Fruit fly (Drosophila melanogaster): ENCODE data around the gene CG2082.

CG2082 gene

dm6 chr3R:5789025-5789953, 8.4 kb upstream of the CG2082 start, which contains the start of the genes Hat1 and Rpn5 (continued):
- peak; percentile 31 for TF ChIP-seq B-H2 (GFP tag; optimal IDR thresholded peaks at IDR 0.05)
- peak; percentile 83 for TF ChIP-seq HmgZ (tag; optimal IDR thresholded peaks at IDR 0.05)
- peak; percentile 85 for TF ChIP-seq CG4820 (GFP tag; optimal IDR thresholded peaks at IDR 0.05)
- peak; percentile 81 for TF ChIP-seq Hmr (GFP tag; optimal IDR thresholded peaks at IDR 0.05)
- peak; percentile 11 to 60 for TF ChIP-seq bsh (GFP tag; optimal IDR thresholded peaks at IDR 0.05)
- TF ChIP-seq vvl (GFP tag; IDR thresholded peaks at IDR 0.05): peak; percentile 59; the same call in 1 of the 2 replicates
- peak; percentile 88 for TF ChIP-seq CG1647 (GFP tag; optimal IDR thresholded peaks at IDR 0.05)
- peak; percentile 74 for TF ChIP-seq Six4 (GFP tag; optimal IDR thresholded peaks at IDR 0.05)
- no peak; the same call in 2 of the 3 replicates for TF ChIP-seq CG14050 (GFP tag; IDR thresholded peaks at IDR 0.05)
- peak; percentile 53; the same call in 1 of the 3 replicates for TF ChIP-seq CG11560 (tag; IDR thresholded peaks at IDR 0.05)
- TF ChIP-seq ERR (GFP tag; optimal IDR thresholded peaks at IDR 0.05): peak; percentile 78
- no peak for TF ChIP-seq CG8478 (optimal IDR thresholded peaks at IDR 0.05)
- peak; percentile 48 for TF ChIP-seq CG10431 (GFP tag; optimal IDR thresholded peaks at IDR 0.05)
- peak; percentile 50 for TF ChIP-seq btn (GFP tag; optimal IDR thresholded peaks at IDR 0.05)
- TF ChIP-seq CG16815 (GFP tag; optimal IDR thresholded peaks at IDR 0.05): peak; percentile 85
- TF ChIP-seq CG31441 (GFP tag; IDR thresholded peaks at IDR 0.05): peak; percentile 81; the same call in 1 of the 2 replicates
- peak; percentile 78 for TF ChIP-seq sisA (GFP tag; IDR thresholded peaks at IDR 0.05)
- peak; percentile 78 for TF ChIP-seq CG10654 (GFP tag; optimal IDR thresholded peaks at IDR 0.05)
- TF ChIP-seq prd (optimal IDR thresholded peaks at IDR 0.05): no peak
- peak; percentile 79; the same call in 2 of the 3 replicates for TF ChIP-seq prd (GFP tag; IDR thresholded peaks at IDR 0.05)
- peak; percentile 41 for TF ChIP-seq CG15479 (GFP tag; optimal IDR thresholded peaks at IDR 0.05)
- TF ChIP-seq CG15073 (GFP tag; optimal IDR thresholded peaks at IDR 0.05): peak; percentile 32
- TF ChIP-seq CoRest (tag; optimal IDR thresholded peaks at IDR 0.05): peak; percentile 86
- TF ChIP-seq Dref (GFP tag; IDR thresholded peaks at IDR 0.05): peak; percentile 30; the same call in 1 of the 2 replicates
- TF ChIP-seq Fer2 (tag; optimal IDR thresholded peaks at IDR 0.05): peak; percentile 47
- peak; percentile 60 for TF ChIP-seq E2f2 (GFP tag; IDR thresholded peaks at IDR 0.05)
- TF ChIP-seq CG10274 (GFP tag; optimal IDR thresholded peaks at IDR 0.05): peak; percentile 57
- 0 out of 3 replicates have a peak, but pooled peaks have one; percentile 9 for TF ChIP-seq otp (GFP tag; IDR thresholded peaks at IDR 0.05)
- TF ChIP-seq Drgx (GFP tag; IDR thresholded peaks at IDR 0.05): no peak
- TF ChIP-seq ind (GFP tag; optimal IDR thresholded peaks at IDR 0.05): peak; percentile 90
- TF ChIP-seq lmd (GFP tag; IDR thresholded peaks at IDR 0.05): peak; percentile 70
- no peak for TF ChIP-seq cad (GFP tag; optimal IDR thresholded peaks at IDR 0.05)
- peak; percentile 66 for TF ChIP-seq unpg (GFP tag; optimal IDR thresholded peaks at IDR 0.05)
- no peak for TF ChIP-seq dmrt99B (tag; optimal IDR thresholded peaks at IDR 0.05)
- TF ChIP-seq dimm (GFP tag; IDR thresholded peaks at IDR 0.05): no peak
- TF ChIP-seq ken (GFP tag; IDR thresholded peaks at IDR 0.05): 0 out of 3 replicates have a peak, but pooled peaks have one; percentile 60
- TF ChIP-seq CG12299 (tag; optimal IDR thresholded peaks at IDR 0.05): peak; percentile 26
- no peak for TF ChIP-seq CG3726 (GFP tag; IDR thresholded peaks at IDR 0.05)
- peak; percentile 21 for TF ChIP-seq Hey (tag; optimal IDR thresholded peaks at IDR 0.05)
- TF ChIP-seq danr (GFP tag; IDR thresholded peaks at IDR 0.05): peak; percentile 60; the same call in 1 of the 2 replicates
- peak; percentile 58; the same call in 2 of the 3 replicates for TF ChIP-seq zfh1 (GFP tag; IDR thresholded peaks at IDR 0.05)
- no peak for TF ChIP-seq Optix (GFP tag; IDR thresholded peaks at IDR 0.05)
- peak; percentile 29; the same call in 1 of the 2 replicates for TF ChIP-seq CG11247 (GFP tag; IDR thresholded peaks at IDR 0.05)
- TF ChIP-seq Sin3A (optimal IDR thresholded peaks at IDR 0.05): peak; percentile 62
- no peak for TF ChIP-seq Lim3 (GFP tag; IDR thresholded peaks at IDR 0.05)
- TF ChIP-seq sc (optimal IDR thresholded peaks at IDR 0.05): no peak
- peak; percentile 63 for TF ChIP-seq sc (GFP tag; optimal IDR thresholded peaks at IDR 0.05)
- peak; percentile 84 for TF ChIP-seq Bteb2 (GFP tag; optimal IDR thresholded peaks at IDR 0.05)
- peak; percentile 83 for TF ChIP-seq Mes4 (GFP tag; optimal IDR thresholded peaks at IDR 0.05)
- TF ChIP-seq Spps (tag; optimal IDR thresholded peaks at IDR 0.05): peak; percentile 24

Measured in whole organism, embryonic.